Fruit fly (Drosophila melanogaster): ENCODE results near the gene Ugt307A1.

The Ugt307A1 gene

DNA sequence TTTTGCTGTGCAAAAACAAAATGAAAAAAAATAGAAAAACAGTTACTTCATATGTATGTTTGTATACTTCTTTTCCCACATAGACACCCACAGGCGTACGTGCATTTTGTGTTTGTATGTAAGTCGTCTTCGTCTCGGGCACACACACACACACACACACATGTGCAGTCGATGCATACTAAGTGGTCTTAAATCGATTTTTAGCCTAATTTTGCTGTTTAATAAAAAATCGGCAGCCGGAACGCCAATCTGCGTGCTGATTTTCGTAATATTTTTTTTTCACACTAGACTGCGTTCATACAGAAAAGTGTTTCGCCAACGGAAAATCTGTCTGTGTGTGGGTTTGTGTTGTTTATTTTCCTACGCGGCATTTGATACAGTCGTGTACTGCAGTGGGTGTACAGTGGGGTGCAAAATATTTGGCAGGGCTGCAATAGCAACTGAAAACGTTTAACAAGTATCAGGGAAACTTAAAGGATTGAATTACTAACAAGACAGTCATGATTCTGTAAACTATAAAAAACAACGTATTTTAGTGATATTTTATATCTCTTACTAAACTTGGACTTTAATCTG is 34.6 kb upstream of the Ugt307A1 start (continued):
- TF ChIP-seq CG8359 (GFP tag; optimal IDR thresholded peaks at IDR 0.05; ENCODE audit: borderline replicate concordance) (no peak), CG15514 (GFP tag; optimal IDR thresholded peaks at IDR 0.05) (peak; percentile 44), gcm2 (GFP tag; optimal IDR thresholded peaks at IDR 0.05) (no peak), btn (GFP tag; optimal IDR thresholded peaks at IDR 0.05) (no peak), ranshi (GFP tag; IDR thresholded peaks at IDR 0.05) (0 out of 2 replicates have a peak, but pooled peaks have one; percentile 8), ham (GFP tag; IDR thresholded peaks at IDR 0.05) (no peak), Six4 (GFP tag; optimal IDR thresholded peaks at IDR 0.05) (no peak), seq (GFP tag; IDR thresholded peaks at IDR 0.05) (no peak), CG3726 (GFP tag; IDR thresholded peaks at IDR 0.05) (no peak), CG7745 (tag; optimal IDR thresholded peaks at IDR 0.05) (no peak), CG33213 (GFP tag; optimal IDR thresholded peaks at IDR 0.05) (peak; percentile 21), Lhr (GFP tag; optimal IDR thresholded peaks at IDR 0.05) (no peak), Dbx (GFP tag; IDR thresholded peaks at IDR 0.05) (peak; percentile 34; the same call in 1 of the 3 replicates), B-H2 (GFP tag; optimal IDR thresholded peaks at IDR 0.05) (peak; percentile 43), Dref (GFP tag; IDR thresholded peaks at IDR 0.05) (no peak), trh (GFP tag; optimal IDR thresholded peaks at IDR 0.05) (no peak), Antp (GFP tag; optimal IDR thresholded peaks at IDR 0.05) (peak; percentile 50), CG8281 (tag; optimal IDR thresholded peaks at IDR 0.05) (no peak), CG13123 (GFP tag; optimal IDR thresholded peaks at IDR 0.05) (peak; percentile 1), schlank (tag; optimal IDR thresholded peaks at IDR 0.05) (no peak), amos (GFP tag; IDR thresholded peaks at IDR 0.05; ENCODE audit: partially characterized antibody) (no peak), Taf1 (GFP tag; IDR thresholded peaks at IDR 0.05) (no peak), Sry-δ (GFP tag; optimal IDR thresholded peaks at IDR 0.05) (no peak), Hr78 (GFP tag; optimal IDR thresholded peaks at IDR 0.05) (no peak), so (GFP tag; IDR thresholded peaks at IDR 0.05) (no peak), Oaz (GFP tag; IDR thresholded peaks at IDR 0.05) (no peak), Stat92E (GFP tag; optimal IDR thresholded peaks at IDR 0.05) (no peak), CG5953 (GFP tag; IDR thresholded peaks at IDR 0.05) (no peak), CG16863 (GFP tag; optimal IDR thresholded peaks at IDR 0.05) (peak; percentile 15), CG6813 (GFP tag; optimal IDR thresholded peaks at IDR 0.05) (no peak), Hsf (GFP tag; optimal IDR thresholded peaks at IDR 0.05) (peak; percentile 54), toy (GFP tag; IDR thresholded peaks at IDR 0.05) (no peak), chm (GFP tag; IDR thresholded peaks at IDR 0.05) (no peak; the same call in 1 of the 2 replicates), zen2 (GFP tag; IDR thresholded peaks at IDR 0.05; ENCODE audit: partially characterized antibody) (no peak; the same call in 2 of the 3 replicates), vnd (GFP tag; IDR thresholded peaks at IDR 0.05; ENCODE audit: partially characterized antibody) (no peak), ttk (GFP tag; IDR thresholded peaks at IDR 0.05) (no peak), gro (GFP tag; optimal IDR thresholded peaks at IDR 0.05) (peak; percentile 55), CG11504 (tag; optimal IDR thresholded peaks at IDR 0.05) (no peak), CG17912 (GFP tag; optimal IDR thresholded peaks at IDR 0.05) (peak; percentile 34), Elba2 (GFP tag; optimal IDR thresholded peaks at IDR 0.05) (no peak), CG13624 (GFP tag; optimal IDR thresholded peaks at IDR 0.05) (peak; percentile 60), trem (tag; optimal IDR thresholded peaks at IDR 0.05) (no peak), CG12219 (GFP tag; optimal IDR thresholded peaks at IDR 0.05) (no peak), Bdp1 (GFP tag; optimal IDR thresholded peaks at IDR 0.05) (no peak), insv (GFP tag; optimal IDR thresholded peaks at IDR 0.05) (no peak), CG10366 (GFP tag; IDR thresholded peaks at IDR 0.05) (no peak), chinmo (GFP tag; IDR thresholded peaks at IDR 0.05; ENCODE audit: partially characterized antibody) (peak; percentile 92), abd-A (tag; optimal IDR thresholded peaks at IDR 0.05) (no peak), ara (GFP tag; IDR thresholded peaks at IDR 0.05) (no peak), danr (GFP tag; IDR thresholded peaks at IDR 0.05) (no peak)
